Fruit fly (Drosophila melanogaster) whole organism, embryonic: Measurements from ENCODE around the gene RpL4.

Source experiments
- CG12236 ChIP-seq: fragments of 200-800 bp; sonication (Bioruptor generic); optimal IDR thresholded peaks from 2 replicates; lab custom pipeline; 2016; ENCODE audit warnings: missing biosample characterization, missing genetic modification characterization
- CG32772 ChIP-seq: fragments of 200-800 bp; sonication (Bioruptor generic); IDR thresholded peaks from 2 replicates; pipeline ENCODE4 v1.3.6; 2022; ENCODE audit warnings: missing biosample characterization, missing genetic modification characterization
- CG7372 ChIP-seq: fragments of 200-800 bp; sonication (Bioruptor generic); IDR thresholded peaks from 2 replicates; pipeline ENCODE4 v1.3.6; 2022; ENCODE audit warnings: missing biosample characterization, missing genetic modification characterization
- D19B ChIP-seq: fragments of 200-800 bp; sonication (Bioruptor generic); optimal IDR thresholded peaks from 2 replicates; lab custom pipeline; 2017; ENCODE audit warnings: missing biosample characterization, mild to moderate bottlenecking, missing genetic modification characterization
- Deaf1 ChIP-seq: fragments of 200-800 bp; optimal IDR thresholded peaks from 3 replicates; lab custom pipeline; 2019; ENCODE audit warnings: missing biosample characterization, mild to moderate bottlenecking, missing genetic modification characterization, moderate library complexity
- Sin3A ChIP-seq: fragments of >200 bp; optimal IDR thresholded peaks from 2 replicates; lab custom pipeline; 2018
- Vsx1 ChIP-seq: fragments of 200-800 bp; sonication (Bioruptor generic); optimal IDR thresholded peaks from 2 replicates; lab custom pipeline; 2017; ENCODE audit warnings: missing biosample characterization, mild to moderate bottlenecking, missing genetic modification characterization, missing genetic modification reagents
- dmrt99B ChIP-seq: fragments of 200-800 bp; sonication (Bioruptor generic); optimal IDR thresholded peaks from 2 replicates; lab custom pipeline; 2018; ENCODE audit warnings: missing biosample characterization, mild to moderate bottlenecking, missing genetic modification characterization, moderate library complexity
- nmo ChIP-seq: fragments of 200-800 bp; sonication (Bioruptor generic); optimal IDR thresholded peaks from 2 replicates; lab custom pipeline; 2018; ENCODE audit warnings: missing biosample characterization, mild to moderate bottlenecking, missing genetic modification characterization, moderate library complexity
- pb ChIP-seq: fragments of 200-800 bp; sonication (Bioruptor generic); optimal IDR thresholded peaks from 3 replicates; lab custom pipeline; 2016; ENCODE audit warnings: missing biosample characterization, missing genetic modification characterization

DNA sequence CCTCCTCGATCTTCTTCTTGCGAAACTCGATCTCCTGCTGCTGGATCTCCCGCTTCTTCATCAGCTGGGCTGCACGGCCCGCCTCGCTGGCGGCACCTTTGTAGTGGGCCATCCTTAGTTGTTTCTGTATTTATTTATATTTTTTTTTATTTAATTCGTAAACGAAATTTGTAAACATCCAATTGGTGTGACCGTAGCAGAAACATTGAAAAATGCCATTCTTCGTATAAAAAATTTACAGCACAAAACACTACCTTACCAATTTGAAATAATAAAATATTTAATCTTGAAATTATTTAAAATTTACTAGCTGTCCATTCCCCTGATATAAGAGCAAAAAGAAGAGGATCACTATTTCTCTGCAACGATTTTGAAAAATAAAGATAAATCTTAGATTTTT is 1.7 kb upstream of the RpL4 start, which contains the start of gene CG12259:
- no peak for TF ChIP-seq CG32772 (GFP tag; lab: Robert Waterston, UW)
- no peak for TF ChIP-seq CG12236 (GFP tag; lab: Kevin White, UChicago)
- TF ChIP-seq D19B (GFP tag; lab: Kevin White, UChicago), result no peak
- no peak for TF ChIP-seq CG7372 (GFP tag; lab: Robert Waterston, UW)
- no peak for TF ChIP-seq pb (GFP tag; lab: Kevin White, UChicago)
- TF ChIP-seq Vsx1 (GFP tag; lab: Kevin White, UChicago), result no peak
- TF ChIP-seq dmrt99B (tag; lab: Kevin White, UChicago), result no peak
- no peak for TF ChIP-seq Sin3A (lab: Kevin White, UChicago)
- TF ChIP-seq Deaf1, result no peak
- TF ChIP-seq nmo (GFP tag; lab: Kevin White, UChicago), result no peak
